Worm (Caenorhabditis elegans): ENCODE measurements around the gene dct-7.

The dct-7 gene

ce11 chrIV:4290472-4290871 is at the start of gene dct-7:
TSS of gene dct-7 (minus strand) at chrIV:4290572.
- no peak for TF ChIP-seq him-1 (tag; optimal IDR thresholded peaks at IDR 0.05)
- TF ChIP-seq W03F9.2 (tag; optimal IDR thresholded peaks at IDR 0.05) = no peak

ce11 chrIV:4338217-4338616 is 47.8 kb upstream of the dct-7 start:
- TF ChIP-seq W03F9.2 (tag; optimal IDR thresholded peaks at IDR 0.05) (no peak), dao-5 (tag; optimal IDR thresholded peaks at IDR 0.05) (no peak), him-1 (tag; optimal IDR thresholded peaks at IDR 0.05) (no peak)

ce11 chrIV:4336139-4336851 is 45.9 kb upstream of the dct-7 start, which contains the start of the genes W03B1.3 and oac-51:
TSS of gene W03B1.3 (minus strand) at chrIV:4336239.
TSS of gene oac-51 (plus strand) at chrIV:4336801.
- TF ChIP-seq W03F9.2 (tag; optimal IDR thresholded peaks at IDR 0.05) (no peak), dao-5 (tag; optimal IDR thresholded peaks at IDR 0.05) (no peak), him-1 (tag; optimal IDR thresholded peaks at IDR 0.05) (no peak)

- no peak for TF ChIP-seq W03F9.2 (tag; optimal IDR thresholded peaks at IDR 0.05)
- TF ChIP-seq him-1 (tag; optimal IDR thresholded peaks at IDR 0.05) = no peak
- TF ChIP-seq dao-5 (tag; optimal IDR thresholded peaks at IDR 0.05) = no peak
Observed at ce11 chrIV:4326445-4326844, 36.1 kb upstream of the dct-7 start, which contains the start of gene trpl-2. TSS of gene trpl-2 (plus strand) at chrIV:4326654.

ce11 chrIV:4319473-4319872 is 29.1 kb upstream of the dct-7 start:
- TF ChIP-seq him-1 (tag; optimal IDR thresholded peaks at IDR 0.05) (no peak), dao-5 (tag; optimal IDR thresholded peaks at IDR 0.05) (no peak), W03F9.2 (tag; optimal IDR thresholded peaks at IDR 0.05) (no peak)

- TF ChIP-seq W03F9.2 (tag; optimal IDR thresholded peaks at IDR 0.05) (no peak), him-1 (tag; optimal IDR thresholded peaks at IDR 0.05) (no peak), dao-5 (tag; optimal IDR thresholded peaks at IDR 0.05) (no peak)
Observed at ce11 chrIV:4318056-4318455, 27.7 kb upstream of the dct-7 start.

- TF ChIP-seq him-1 (tag; optimal IDR thresholded peaks at IDR 0.05) = no peak
- no peak for TF ChIP-seq dao-5 (tag; optimal IDR thresholded peaks at IDR 0.05)
- TF ChIP-seq W03F9.2 (tag; optimal IDR thresholded peaks at IDR 0.05) = no peak
Observed at ce11 chrIV:4317638-4318037, 27.3 kb upstream of the dct-7 start.

ce11 chrIV:4316813-4317408 is 26.5 kb upstream of the dct-7 start, which contains the start of gene Y24D9B.1:
TSS of gene Y24D9B.1 (plus strand) at chrIV:4317358.
- TF ChIP-seq him-1 (tag; optimal IDR thresholded peaks at IDR 0.05) (no peak), W03F9.2 (tag; optimal IDR thresholded peaks at IDR 0.05) (no peak), dao-5 (tag; optimal IDR thresholded peaks at IDR 0.05) (no peak)

- TF ChIP-seq W03F9.2 (tag; optimal IDR thresholded peaks at IDR 0.05) (no peak), him-1 (tag; optimal IDR thresholded peaks at IDR 0.05) (no peak), dao-5 (tag; optimal IDR thresholded peaks at IDR 0.05) (no peak)
Observed at ce11 chrIV:4307227-4307946, 17.0 kb upstream of the dct-7 start, which contains the start of gene set-9. TSS of gene set-9 (plus strand) at chrIV:4307896.

- no peak for TF ChIP-seq W03F9.2 (tag; optimal IDR thresholded peaks at IDR 0.05)
- TF ChIP-seq him-1 (tag; optimal IDR thresholded peaks at IDR 0.05) = no peak
- no peak for TF ChIP-seq dao-5 (tag; optimal IDR thresholded peaks at IDR 0.05)
Observed at ce11 chrIV:4306317-4306716, 15.9 kb upstream of the dct-7 start.

- no peak for TF ChIP-seq him-1 (tag; optimal IDR thresholded peaks at IDR 0.05)
- TF ChIP-seq W03F9.2 (tag; optimal IDR thresholded peaks at IDR 0.05) = no peak
- TF ChIP-seq dao-5 (tag; optimal IDR thresholded peaks at IDR 0.05) = no peak
Observed at ce11 chrIV:4301202-4301601, 10.8 kb upstream of the dct-7 start, which contains the start of gene lgc-22. TSS of gene lgc-22 (plus strand) at chrIV:4301306.

ce11 chrIV:4299994-4300393 is 9.6 kb upstream of the dct-7 start:
- TF ChIP-seq dao-5 (tag; optimal IDR thresholded peaks at IDR 0.05) = no peak

ce11 chrIV:4298983-4299382 is 8.6 kb upstream of the dct-7 start, which contains the start of gene F15E6.9:
TSS of gene F15E6.9 (minus strand) at chrIV:4299083.
- TF ChIP-seq dao-5 (tag; optimal IDR thresholded peaks at IDR 0.05) = no peak
- TF ChIP-seq him-1 (tag; optimal IDR thresholded peaks at IDR 0.05) = no peak
- no peak for TF ChIP-seq W03F9.2 (tag; optimal IDR thresholded peaks at IDR 0.05)

- TF ChIP-seq W03F9.2 (tag; optimal IDR thresholded peaks at IDR 0.05) (no peak), him-1 (tag; optimal IDR thresholded peaks at IDR 0.05) (no peak), dao-5 (tag; optimal IDR thresholded peaks at IDR 0.05) (no peak)
Observed at ce11 chrIV:4294552-4294951, 4.2 kb upstream of the dct-7 start, which contains the start of gene F15E6.3. TSS of gene F15E6.3 (plus strand) at chrIV:4294895.

Data from whole organism, L4/young adult.